Worm (Caenorhabditis elegans) whole organism, young adult: ENCODE measurements around the gene vrk-1.

ENCODE experiments used
- B0336.3 ChIP-seq: fragments of 200-800 bp; sonication (Bioruptor generic); IDR thresholded peaks from 2 replicates; pipeline ENCODE4 v1.3.6; 2022; ENCODE audit warnings: missing genetic modification characterization, missing compliant biosample characterization
- C17E4.6 ChIP-seq: fragments of 200-800 bp; sonication (Bioruptor generic); IDR thresholded peaks from 2 replicates; pipeline ENCODE4 v1.3.6; 2022; ENCODE audit warnings: missing genetic modification reagents, missing genetic modification characterization, missing compliant biosample characterization
- F49E8.2 ChIP-seq: sonication (generic microtip); optimal IDR thresholded peaks from 3 replicates; lab custom pipeline; 2017; ENCODE audit warnings: missing genetic modification characterization, mild to moderate bottlenecking, missing compliant biosample characterization, antibody characterized with exemption, moderate library complexity; ENCODE audit not compliant: insufficient read depth
- Y53F4B.3 ChIP-seq: fragments of 200-800 bp; sonication (Bioruptor generic); IDR thresholded peaks from 2 replicates; pipeline ENCODE4 v1.3.6; 2022; ENCODE audit warnings: missing genetic modification reagents, missing genetic modification characterization, missing compliant biosample characterization
- Y79H2A.3 ChIP-seq: fragments of 200-800 bp; sonication (Bioruptor generic); conservative IDR thresholded peaks from 2 replicates; pipeline ENCODE4 v1.3.6; 2022; ENCODE audit warnings: missing genetic modification reagents, missing genetic modification characterization, missing compliant biosample characterization
- ZK185.1 ChIP-seq: sonication (generic microtip); optimal IDR thresholded peaks from 2 replicates; lab custom pipeline; 2016; ENCODE audit warnings: mild to moderate bottlenecking, missing genetic modification characterization, missing compliant biosample characterization; ENCODE audit not compliant: poor library complexity, severe bottlenecking
- hmg-20 ChIP-seq: fragments of 200-800 bp; sonication (Bioruptor generic); IDR thresholded peaks from 2 replicates; pipeline ENCODE4 v1.3.6; 2022; ENCODE audit warnings: missing genetic modification reagents, missing genetic modification characterization, missing compliant biosample characterization
- nfya-2 ChIP-seq: fragments of 200-800 bp; sonication (Bioruptor generic); IDR thresholded peaks from 2 replicates; pipeline ENCODE4 v1.3.6; 2022; ENCODE audit warnings: missing genetic modification reagents, missing genetic modification characterization, missing compliant biosample characterization
- somi-1 ChIP-seq: fragments of 200-800 bp; sonication (Bioruptor generic); optimal IDR thresholded peaks from 2 replicates; lab custom pipeline; 2018; ENCODE audit warnings: mild to moderate bottlenecking, missing genetic modification characterization, missing compliant biosample characterization
- sptf-2 ChIP-seq: fragments of 200-800 bp; sonication (Bioruptor generic); optimal IDR thresholded peaks from 2 replicates; lab custom pipeline; 2018; ENCODE audit warnings: mild to moderate bottlenecking, missing genetic modification characterization, missing compliant biosample characterization
- ztf-28 ChIP-seq: fragments of 200-800 bp; sonication (Bioruptor generic); IDR thresholded peaks from 2 replicates; pipeline ENCODE4 v1.3.6; 2022; ENCODE audit warnings: missing genetic modification reagents, missing genetic modification characterization, missing compliant biosample characterization
- ztf-3 ChIP-seq: fragments of 200-800 bp; sonication (Bioruptor generic); optimal IDR thresholded peaks from 2 replicates; lab custom pipeline; 2018; ENCODE audit warnings: mild to moderate bottlenecking, missing genetic modification characterization, missing compliant biosample characterization

ce11 chrII:5899080-5899479, 22.7 kb upstream of the vrk-1 start:
- no peak for TF ChIP-seq Y79H2A.3 (GFP tag; lab: Robert Waterston, UW)
- no peak for TF ChIP-seq nfya-2 (GFP tag; lab: Robert Waterston, UW)
- TF ChIP-seq ztf-28 (GFP tag; lab: Robert Waterston, UW): no peak
- TF ChIP-seq B0336.3 (GFP tag; lab: Robert Waterston, UW): no peak
- no peak for TF ChIP-seq ZK185.1 (tag; lab: Kevin White, UChicago)
- TF ChIP-seq F49E8.2 (tag; lab: Kevin White, UChicago): no peak
- no peak for TF ChIP-seq Y53F4B.3 (GFP tag; lab: Robert Waterston, UW)
- TF ChIP-seq sptf-2 (GFP tag; lab: Kevin White, UChicago): no peak
- TF ChIP-seq somi-1 (GFP tag; lab: Kevin White, UChicago): no peak
- no peak for TF ChIP-seq ztf-3 (GFP tag; lab: Kevin White, UChicago)
- TF ChIP-seq hmg-20 (GFP tag; lab: Robert Waterston, UW): no peak
- no peak for TF ChIP-seq C17E4.6
